Fruit fly (Drosophila melanogaster) whole organism, embryonic: ENCODE results near the gene CG13962.

Experiments
- CG11398 ChIP-seq: fragments of 200-800 bp; sonication (Bioruptor generic); optimal IDR thresholded peaks from 2 replicates; lab custom pipeline; 2016; ENCODE audit warnings: missing biosample characterization, missing genetic modification characterization
- CG11504 ChIP-seq: fragments of 200-800 bp; sonication (Bioruptor generic); optimal IDR thresholded peaks from 3 replicates; lab custom pipeline; 2019; ENCODE audit warnings: missing biosample characterization, mild to moderate bottlenecking, missing genetic modification characterization, moderate library complexity
- CG12299 ChIP-seq: fragments of 200-800 bp; sonication (Bioruptor generic); optimal IDR thresholded peaks from 2 replicates; lab custom pipeline; 2018; ENCODE audit warnings: missing biosample characterization, mild to moderate bottlenecking, missing genetic modification characterization
- CG12391 ChIP-seq: fragments of 200-800 bp; sonication (Bioruptor generic); optimal IDR thresholded peaks from 3 replicates; lab custom pipeline; 2018; ENCODE audit warnings: missing biosample characterization, mild to moderate bottlenecking, missing genetic modification characterization, moderate library complexity
- CG14014 ChIP-seq: fragments of 200-800 bp; sonication (Bioruptor generic); IDR thresholded peaks from 2 replicates; pipeline ENCODE4 v1.3.6; 2022; ENCODE audit warnings: missing biosample characterization, missing genetic modification characterization
- CG14710 ChIP-seq: fragments of 200-800 bp; sonication (Bioruptor generic); optimal IDR thresholded peaks from 3 replicates; lab custom pipeline; 2019; ENCODE audit warnings: missing biosample characterization, mild to moderate bottlenecking, missing genetic modification characterization, moderate library complexity
- CG15601 ChIP-seq: fragments of 200-800 bp; sonication (Bioruptor generic); optimal IDR thresholded peaks from 3 replicates; lab custom pipeline; 2019; ENCODE audit warnings: missing biosample characterization, mild to moderate bottlenecking, missing genetic modification characterization, moderate library complexity
- CG1792 ChIP-seq: fragments of 200-800 bp; sonication (Bioruptor generic); optimal IDR thresholded peaks from 2 replicates; lab custom pipeline; 2016; ENCODE audit warnings: missing biosample characterization, missing genetic modification characterization
- CG18599 ChIP-seq: fragments of 200-800 bp; sonication (Bioruptor generic); optimal IDR thresholded peaks from 3 replicates; lab custom pipeline; 2017; ENCODE audit warnings: missing biosample characterization, missing genetic modification characterization, mild to moderate bottlenecking, moderate library complexity, missing genetic modification reagents
- CG18764 ChIP-seq: fragments of 200-800 bp; sonication (Bioruptor generic); optimal IDR thresholded peaks from 3 replicates; lab custom pipeline; 2016; ENCODE audit warnings: missing biosample characterization, missing genetic modification characterization
- CG2116 ChIP-seq: fragments of 200-800 bp; sonication (Bioruptor generic); optimal IDR thresholded peaks from 3 replicates; lab custom pipeline; 2018; ENCODE audit warnings: missing biosample characterization, mild to moderate bottlenecking, missing genetic modification characterization
- CG2120 ChIP-seq: fragments of 200-800 bp; sonication (Bioruptor generic); optimal IDR thresholded peaks from 3 replicates; lab custom pipeline; 2016; ENCODE audit warnings: missing biosample characterization, missing genetic modification characterization
- CG30403 ChIP-seq: fragments of 200-800 bp; sonication (Bioruptor generic); optimal IDR thresholded peaks from 3 replicates; lab custom pipeline; 2016; ENCODE audit warnings: missing biosample characterization, missing genetic modification characterization
- CG31365 ChIP-seq: fragments of 200-800 bp; sonication (Bioruptor generic); optimal IDR thresholded peaks from 2 replicates; lab custom pipeline; 2018; ENCODE audit warnings: missing biosample characterization, mild to moderate bottlenecking, missing genetic modification characterization
- CG42726 ChIP-seq: fragments of 200-800 bp; sonication (Bioruptor generic); IDR thresholded peaks from 2 replicates; pipeline ENCODE4 v1.3.6; 2022; ENCODE audit warnings: missing biosample characterization, missing genetic modification characterization; ENCODE audit not compliant: partially characterized antibody
- CG4730 ChIP-seq: fragments of 200-800 bp; sonication (Bioruptor generic); IDR thresholded peaks from 2 replicates; pipeline ENCODE4 v1.3.6; 2022; ENCODE audit warnings: missing biosample characterization, missing genetic modification characterization
- CG6254 ChIP-seq: fragments of 200-800 bp; sonication (Bioruptor generic); optimal IDR thresholded peaks from 3 replicates; lab custom pipeline; 2017; ENCODE audit warnings: mild to moderate bottlenecking, missing biosample characterization, missing genetic modification reagents, missing genetic modification characterization
- CG8388 ChIP-seq: fragments of 200-800 bp; sonication (Bioruptor generic); optimal IDR thresholded peaks from 2 replicates; lab custom pipeline; 2019; ENCODE audit warnings: missing biosample characterization, mild to moderate bottlenecking, missing genetic modification characterization, moderate library complexity
- CG8924 ChIP-seq: fragments of 200-800 bp; optimal IDR thresholded peaks from 3 replicates; lab custom pipeline; 2019; ENCODE audit warnings: missing biosample characterization, mild to moderate bottlenecking, missing genetic modification characterization, moderate library complexity
- CG9797 ChIP-seq: fragments of 200-800 bp; sonication (Bioruptor generic); optimal IDR thresholded peaks from 3 replicates; lab custom pipeline; 2018; ENCODE audit warnings: missing biosample characterization, mild to moderate bottlenecking, missing genetic modification characterization
- Deaf1 ChIP-seq: fragments of 200-800 bp; optimal IDR thresholded peaks from 3 replicates; lab custom pipeline; 2019; ENCODE audit warnings: missing biosample characterization, mild to moderate bottlenecking, missing genetic modification characterization, moderate library complexity
- Doc3 ChIP-seq: fragments of 200-800 bp; sonication (Bioruptor generic); IDR thresholded peaks from 3 replicates; pipeline ENCODE4 v1.3.6; 2022; ENCODE audit warnings: missing biosample characterization, missing genetic modification characterization; ENCODE audit not compliant: partially characterized antibody
- HHEX ChIP-seq: fragments of 200-800 bp; sonication (Bioruptor generic); optimal IDR thresholded peaks from 3 replicates; lab custom pipeline; 2017; ENCODE audit warnings: missing biosample characterization, mild to moderate bottlenecking, missing genetic modification characterization, missing genetic modification reagents
- Hmr ChIP-seq: fragments of 200-800 bp; sonication (Bioruptor generic); optimal IDR thresholded peaks from 3 replicates; lab custom pipeline; 2017; ENCODE audit warnings: mild to moderate bottlenecking, missing biosample characterization, missing genetic modification reagents, missing genetic modification characterization
- Med ChIP-seq: fragments of 200-800 bp; sonication (Bioruptor generic); peaks from one replicate; lab custom pipeline; 2016; ENCODE audit warnings: missing biosample characterization, missing genetic modification characterization, mild to moderate bottlenecking, inconsistent platforms, moderate library complexity
- PHDP ChIP-seq: fragments of 200-800 bp; sonication (Bioruptor generic); optimal IDR thresholded peaks from 3 replicates; lab custom pipeline; 2018; ENCODE audit warnings: missing biosample characterization, mild to moderate bottlenecking, missing genetic modification characterization, moderate library complexity
- TFAM ChIP-seq: fragments of 200-800 bp; sonication (Bioruptor generic); optimal IDR thresholded peaks from 2 replicates; lab custom pipeline; 2017; ENCODE audit warnings: missing biosample characterization, missing genetic modification characterization, inconsistent platforms
- bsh ChIP-seq, 2 experiments: fragments of 200-800 bp; sonication (Bioruptor generic); optimal IDR thresholded peaks; 2 replicates each; lab custom pipeline; 2017 to 2018; ENCODE audit warnings: mild to moderate bottlenecking in 2 of 2, missing biosample characterization in 2 of 2, missing genetic modification characterization in 2 of 2, moderate library complexity in 1 of 2
- crol ChIP-seq: fragments of 200-800 bp; sonication (Bioruptor generic); IDR thresholded peaks from 2 replicates; pipeline ENCODE4 v1.3.6; 2022; ENCODE audit warnings: missing biosample characterization, missing genetic modification characterization
- dati ChIP-seq: fragments of 200-800 bp; sonication (Bioruptor generic); IDR thresholded peaks from 2 replicates; pipeline ENCODE4 v1.3.6; 2022; ENCODE audit warnings: missing biosample characterization, missing genetic modification characterization
- dmrt99B ChIP-seq: fragments of 200-800 bp; sonication (Bioruptor generic); optimal IDR thresholded peaks from 2 replicates; lab custom pipeline; 2018; ENCODE audit warnings: missing biosample characterization, mild to moderate bottlenecking, missing genetic modification characterization, moderate library complexity
- gem ChIP-seq: fragments of 200-800 bp; sonication (Bioruptor generic); optimal IDR thresholded peaks from 2 replicates; lab custom pipeline; 2019; ENCODE audit warnings: missing biosample characterization, mild to moderate bottlenecking, missing genetic modification characterization, moderate library complexity
- grau ChIP-seq: fragments of 200-800 bp; optimal IDR thresholded peaks from 3 replicates; lab custom pipeline; 2019; ENCODE audit warnings: missing biosample characterization, mild to moderate bottlenecking, missing genetic modification characterization, moderate library complexity
- kni ChIP-seq: fragments of 200-800 bp; sonication (Bioruptor generic); optimal IDR thresholded peaks from 3 replicates; lab custom pipeline; 2017; ENCODE audit warnings: mild to moderate bottlenecking, missing biosample characterization, missing genetic modification reagents, missing genetic modification characterization
- mirr ChIP-seq: fragments of 200-800 bp; sonication (Bioruptor generic); optimal IDR thresholded peaks from 3 replicates; lab custom pipeline; 2018; ENCODE audit warnings: missing biosample characterization, mild to moderate bottlenecking, missing genetic modification characterization
- org-1 ChIP-seq: fragments of 200-800 bp; sonication (Bioruptor generic); optimal IDR thresholded peaks from 2 replicates; lab custom pipeline; 2017; ENCODE audit warnings: missing biosample characterization, missing genetic modification characterization
- pan ChIP-seq, 4 experiments: fragments of >200 bp in 3 of 4; fragments of 200-800 bp in 1 of 4; sonication (Bioruptor generic) in 1 of 4; optimal IDR thresholded peaks in 3 of 4; IDR thresholded peaks in 1 of 4; 2 replicates each; pipeline versions ENCODE4 v1.3.6 to Lab custom; 2017 to 2022; ENCODE audit warnings: missing biosample characterization in 2 of 4, missing genetic modification characterization in 2 of 4, mixed read lengths in 1 of 4
- pfk ChIP-seq: fragments of 200-800 bp; sonication (Bioruptor generic); optimal IDR thresholded peaks from 2 replicates; lab custom pipeline; 2018; ENCODE audit warnings: missing biosample characterization, mild to moderate bottlenecking, missing genetic modification characterization, moderate library complexity
- salm ChIP-seq: fragments of 200-800 bp; sonication (Bioruptor generic); optimal IDR thresholded peaks from 2 replicates; lab custom pipeline; 2018; ENCODE audit warnings: missing biosample characterization, mild to moderate bottlenecking, missing genetic modification characterization
- sens ChIP-seq: fragments of 200-800 bp; sonication (Bioruptor generic); peaks from one replicate; lab custom pipeline; 2016; ENCODE audit warnings: missing biosample characterization, missing genetic modification characterization
- seq ChIP-seq: fragments of 200-800 bp; sonication (Bioruptor generic); IDR thresholded peaks from 2 replicates; pipeline ENCODE4 v1.3.6; 2022; ENCODE audit warnings: missing biosample characterization, missing genetic modification characterization
- sim ChIP-seq: fragments of 200-800 bp; sonication (Bioruptor generic); IDR thresholded peaks from 2 replicates; pipeline ENCODE4 v1.3.6; 2022; ENCODE audit warnings: missing biosample characterization, missing genetic modification characterization
- sisA ChIP-seq: fragments of 200-800 bp; sonication (Bioruptor generic); IDR thresholded peaks from 2 replicates; pipeline ENCODE4 v1.3.6; 2022; ENCODE audit warnings: missing biosample characterization, missing genetic modification characterization
- slp2 ChIP-seq: fragments of 200-800 bp; sonication (Bioruptor generic); optimal IDR thresholded peaks from 2 replicates; lab custom pipeline; 2016; ENCODE audit warnings: missing biosample characterization, missing genetic modification characterization
- unpg ChIP-seq: fragments of 200-800 bp; sonication (Bioruptor generic); optimal IDR thresholded peaks from 3 replicates; lab custom pipeline; 2018; ENCODE audit warnings: missing biosample characterization, mild to moderate bottlenecking, missing genetic modification characterization, moderate library complexity
- zen ChIP-seq: fragments of 200-800 bp; sonication (Bioruptor generic); optimal IDR thresholded peaks from 3 replicates; lab custom pipeline; 2018; ENCODE audit warnings: missing biosample characterization, mild to moderate bottlenecking, missing genetic modification characterization, moderate library complexity
- zf30C ChIP-seq: fragments of 200-800 bp; sonication (Bioruptor generic); optimal IDR thresholded peaks from 3 replicates; lab custom pipeline; 2018; ENCODE audit warnings: missing biosample characterization, mild to moderate bottlenecking, missing genetic modification characterization

Gene CG13962

DNA sequence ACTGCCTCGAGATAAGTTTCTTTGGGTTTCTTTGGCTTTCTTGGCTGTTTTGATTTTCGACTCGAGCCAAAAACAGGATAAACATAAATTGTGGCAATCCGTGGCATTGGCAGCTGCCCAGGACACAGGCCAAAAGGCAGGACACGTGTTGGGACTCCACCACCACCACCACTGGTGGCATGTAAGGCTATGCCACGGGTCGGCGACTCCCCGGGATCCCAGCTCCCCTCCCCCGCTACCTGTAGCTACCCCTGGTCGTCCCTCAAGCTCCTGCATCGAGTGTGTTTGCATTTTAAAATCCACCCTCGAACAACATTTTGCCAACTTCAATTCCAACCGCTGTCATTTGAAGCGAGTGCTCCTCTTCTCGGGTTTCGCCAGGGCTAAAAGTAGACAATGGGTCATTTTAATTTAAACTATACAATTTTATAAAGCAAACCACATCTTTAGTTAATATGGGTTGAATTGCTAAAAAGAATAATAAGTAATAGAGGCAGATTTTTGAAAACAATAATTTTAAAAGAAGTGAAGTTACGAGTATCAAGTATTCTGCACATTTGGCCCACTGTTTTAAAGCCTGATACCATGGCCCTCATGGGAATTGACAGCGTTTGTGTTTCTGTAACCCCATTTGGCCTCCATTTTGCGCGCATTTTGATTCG is 12.2 kb downstream of the CG13962 start (continued):
- TF ChIP-seq CG18599 (peak; percentile 42), sim (GFP tag; lab: Robert Waterston, UW) (no peak), CG2120 (peak; percentile 29), seq (GFP tag; lab: Robert Waterston, UW) (0 out of 2 replicates have a peak, but pooled peaks have one; percentile 13), dmrt99B (tag; lab: Kevin White, UChicago) (peak; percentile 50), sens (GFP tag; lab: Kevin White, UChicago) (peak; percentile 37), unpg (GFP tag; lab: Kevin White, UChicago) (peak; percentile 20), CG8924 (tag; lab: Kevin White, UChicago) (peak; percentile 12), pfk (GFP tag; lab: Kevin White, UChicago) (no peak), CG12391 (tag; lab: Kevin White, UChicago) (peak; percentile 7), CG31365 (no peak), CG1792 (GFP tag; lab: Kevin White, UChicago) (no peak), CG2116 (GFP tag; lab: Kevin White, UChicago) (no peak), kni (GFP tag; lab: Kevin White, UChicago) (no peak), CG30403 (GFP tag; lab: Kevin White, UChicago) (peak; percentile 2), salm (tag; lab: Kevin White, UChicago) (no peak), Hmr (GFP tag; lab: Kevin White, UChicago) (peak; percentile 32), gem (tag; lab: Kevin White, UChicago) (peak; percentile 45), org-1 (GFP tag; lab: Kevin White, UChicago) (no peak), grau (tag; lab: Kevin White, UChicago) (peak; percentile 11), crol (GFP tag; lab: Robert Waterston, UW) (peak; percentile 73), bsh (GFP tag; optimal IDR thresholded peaks at IDR 0.05; lab: Kevin White, UChicago) (peak in 1 of 2 experiments; percentile 19)

DNA sequence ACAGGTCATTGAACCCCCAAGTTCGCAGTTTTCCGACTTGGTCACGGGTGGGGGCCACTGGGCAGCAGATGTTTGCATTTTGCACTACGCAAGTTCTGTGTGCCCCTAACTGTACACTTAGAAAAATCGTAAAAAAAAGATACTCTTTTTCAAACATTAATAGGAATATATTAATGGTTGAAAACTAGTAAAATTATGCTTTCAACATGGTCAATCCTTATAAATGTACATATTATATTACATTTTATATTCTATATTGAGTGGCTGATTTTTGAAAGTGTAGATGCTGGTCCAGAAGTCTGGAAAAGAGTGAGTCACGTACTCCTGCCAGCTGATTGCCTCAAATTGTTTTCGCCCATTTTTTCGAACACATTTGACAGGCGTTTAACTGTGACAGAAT is 13.6 kb downstream of the CG13962 start:
- TF ChIP-seq CG14710 (peak; percentile 11), unpg (GFP tag; lab: Kevin White, UChicago) (peak; percentile 51), CG42726 (no peak), Deaf1 (tag; lab: Kevin White, UChicago) (no peak), dati (GFP tag; lab: Robert Waterston, UW) (no peak), pan (optimal IDR thresholded peaks at IDR 0.05; lab: Kevin White, UChicago) (no peak), pan (GFP tag; optimal IDR thresholded peaks at IDR 0.05 in 1 of 2, IDR thresholded peaks at IDR 0.05 in 1 of 2) (no peak), sisA (peak; percentile 21; the same call in 1 of the 2 replicates), Doc3 (GFP tag; lab: Robert Waterston, UW) (no peak), CG6254 (GFP tag; lab: Kevin White, UChicago) (no peak), slp2 (GFP tag; lab: Kevin White, UChicago) (no peak), CG11398 (GFP tag; lab: Kevin White, UChicago) (no peak), CG11504 (tag; lab: Kevin White, UChicago) (peak; percentile 52), mirr (no peak), CG12299 (tag; lab: Kevin White, UChicago) (no peak), TFAM (no peak), CG4730 (no peak), CG9797 (GFP tag; lab: Kevin White, UChicago) (no peak), CG8924 (tag; lab: Kevin White, UChicago) (peak; percentile 26), CG18764 (GFP tag; lab: Kevin White, UChicago) (no peak), Med (GFP tag; lab: Kevin White, UChicago) (peak; percentile 6), HHEX (GFP tag; lab: Kevin White, UChicago) (no peak), zf30C (GFP tag; lab: Kevin White, UChicago) (no peak), PHDP (tag; lab: Kevin White, UChicago) (peak; percentile 21), zen (tag; lab: Kevin White, UChicago) (no peak), CG8388 (GFP tag; lab: Kevin White, UChicago) (peak; percentile 31), CG14014 (GFP tag; lab: Robert Waterston, UW) (0 out of 2 replicates have a peak, but pooled peaks have one; percentile 27), CG15601 (peak; percentile 21)
